Fruit fly (Drosophila melanogaster): ENCODE data around the gene ppk.

The ppk gene

DNA sequence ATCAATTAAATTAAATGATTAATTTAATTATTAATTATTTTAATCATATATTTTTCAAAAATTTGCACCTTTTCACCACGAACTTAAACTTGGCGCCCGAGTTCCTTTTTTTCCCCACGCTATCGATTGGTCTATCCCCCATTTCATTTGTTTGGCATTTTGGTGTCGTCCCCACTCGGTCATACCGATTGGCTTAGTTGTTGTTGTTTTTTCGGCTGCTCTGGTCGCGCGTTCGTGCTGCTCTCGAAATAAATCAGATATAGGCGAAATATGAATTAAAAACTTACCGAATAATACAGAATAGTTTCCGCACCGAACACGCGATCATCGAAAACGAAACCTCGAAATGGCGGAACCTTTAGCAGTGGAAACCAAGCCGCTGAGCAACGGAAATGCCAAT lies 47.0 kb downstream of the ppk start, which contains the start of gene CG33090:
Gene CG33090 (plus strand): TSS at position 194 of the 400 bp plus-strand sequence.
- TF ChIP-seq eg (GFP tag; IDR thresholded peaks at IDR 0.05) (0 out of 3 replicates have a peak, but pooled peaks have one; percentile 13), Sox14 (GFP tag; optimal IDR thresholded peaks at IDR 0.05) (no peak)
